Fruit fly (Drosophila melanogaster): Measurements from ENCODE around the gene CG3847.

The CG3847 gene

DNA sequence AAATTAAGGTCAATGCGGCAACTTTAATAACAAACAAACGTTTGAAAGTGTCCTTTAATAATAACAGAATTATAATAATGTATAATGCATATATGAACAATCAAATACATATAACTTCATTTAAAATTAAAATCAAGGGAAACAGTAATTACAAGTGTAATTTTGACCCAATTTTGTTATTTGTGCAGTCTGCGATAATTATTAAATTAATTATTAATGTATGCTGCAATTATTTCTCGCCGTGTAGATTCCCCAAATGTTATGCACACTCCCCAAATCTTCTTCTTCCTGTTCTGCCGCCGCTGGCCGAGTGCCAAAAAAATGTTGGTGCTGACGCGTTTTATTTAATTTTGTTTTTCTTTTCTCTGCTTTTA, 6.7 kb downstream of the CG3847 start (continued):
- TF ChIP-seq CG8388 (GFP tag; optimal IDR thresholded peaks at IDR 0.05), result peak; percentile 88
- TF ChIP-seq CG1602 (GFP tag; optimal IDR thresholded peaks at IDR 0.05), result peak; percentile 76
- peak; percentile 93 for TF ChIP-seq CG15269 (tag; optimal IDR thresholded peaks at IDR 0.05)
- TF ChIP-seq CG3163 (GFP tag; optimal IDR thresholded peaks at IDR 0.05), result no peak
- TF ChIP-seq CG2875 (GFP tag; optimal IDR thresholded peaks at IDR 0.05), result peak; percentile 74
- TF ChIP-seq grn (GFP tag; optimal IDR thresholded peaks at IDR 0.05), result no peak
- peak; percentile 63 for TF ChIP-seq CG12942 (GFP tag; optimal IDR thresholded peaks at IDR 0.05)
- TF ChIP-seq CG2202 (tag; optimal IDR thresholded peaks at IDR 0.05), result peak; percentile 68
- peak; percentile 66 for TF ChIP-seq CG1603 (tag; optimal IDR thresholded peaks at IDR 0.05)
- no peak for TF ChIP-seq pfk (GFP tag; optimal IDR thresholded peaks at IDR 0.05)
- TF ChIP-seq amos (GFP tag; IDR thresholded peaks at IDR 0.05; ENCODE audit: partially characterized antibody), result no peak
- TF ChIP-seq CG5180 (GFP tag; optimal IDR thresholded peaks at IDR 0.05), result peak; percentile 79
- TF ChIP-seq CG13424 (tag; optimal IDR thresholded peaks at IDR 0.05), result peak; percentile 93
- peak; percentile 75 for TF ChIP-seq CG1233 (GFP tag; optimal IDR thresholded peaks at IDR 0.05)
- TF ChIP-seq hb (GFP tag; IDR thresholded peaks at IDR 0.05; ENCODE audit: partially characterized antibody), result no peak
- TF ChIP-seq peb (GFP tag; IDR thresholded peaks at IDR 0.05), result peak; percentile 57; the same call in 1 of the 2 replicates
- TF ChIP-seq CG34224 (GFP tag; IDR thresholded peaks at IDR 0.05; ENCODE audit: partially characterized antibody), result no peak
- peak; percentile 26; the same call in 1 of the 4 replicates for TF ChIP-seq Gug (GFP tag; IDR thresholded peaks at IDR 0.05)
- no peak for TF ChIP-seq toy (GFP tag; IDR thresholded peaks at IDR 0.05)
- peak; percentile 39 for TF ChIP-seq CG17802 (tag; optimal IDR thresholded peaks at IDR 0.05)
- peak; percentile 84 for TF ChIP-seq CG9817 (tag; optimal IDR thresholded peaks at IDR 0.05)
- TF ChIP-seq Blimp-1 (GFP tag; optimal IDR thresholded peaks at IDR 0.05), result peak; percentile 86
- peak; percentile 94 for TF ChIP-seq CoRest (tag; optimal IDR thresholded peaks at IDR 0.05)
- TF ChIP-seq CG4707 (GFP tag; optimal IDR thresholded peaks at IDR 0.05), result peak; percentile 64
- TF ChIP-seq ftz-f1 (GFP tag; optimal IDR thresholded peaks at IDR 0.05), result no peak
- no peak for TF ChIP-seq bab2 (GFP tag; optimal IDR thresholded peaks at IDR 0.05)
- peak; percentile 93 for TF ChIP-seq Fer1 (GFP tag; optimal IDR thresholded peaks at IDR 0.05)
- TF ChIP-seq en (GFP tag; optimal IDR thresholded peaks at IDR 0.05), result no peak
- TF ChIP-seq D19B (GFP tag; optimal IDR thresholded peaks at IDR 0.05), result peak; percentile 73
- TF ChIP-seq tgo (GFP tag; IDR thresholded peaks at IDR 0.05), result peak; percentile 81
- peak; percentile 66 for TF ChIP-seq wdn (GFP tag; IDR thresholded peaks at IDR 0.05)
- no peak for TF ChIP-seq CG6791 (GFP tag; IDR thresholded peaks at IDR 0.05; ENCODE audit: partially characterized antibody)
- TF ChIP-seq Sox100B (GFP tag; optimal IDR thresholded peaks at IDR 0.05), result peak; percentile 93
- TF ChIP-seq CG6854 (GFP tag; optimal IDR thresholded peaks at IDR 0.05), result peak; percentile 78
- peak in 1 of 2 experiments; percentile 84 for TF ChIP-seq Eip74EF (GFP tag; optimal IDR thresholded peaks at IDR 0.05)
- TF ChIP-seq Six4 (GFP tag; optimal IDR thresholded peaks at IDR 0.05), result peak; percentile 82
- TF ChIP-seq Nf-YB (GFP tag; optimal IDR thresholded peaks at IDR 0.05), result peak; percentile 70
- TF ChIP-seq CG11695 (GFP tag; IDR thresholded peaks at IDR 0.05), result peak; percentile 86
- peak; percentile 76 for TF ChIP-seq CG17568 (GFP tag; optimal IDR thresholded peaks at IDR 0.05)
- peak; percentile 91 for TF ChIP-seq CG10979 (tag; optimal IDR thresholded peaks at IDR 0.05)
- TF ChIP-seq zf30C (GFP tag; optimal IDR thresholded peaks at IDR 0.05), result peak; percentile 86
- TF ChIP-seq ems (GFP tag; optimal IDR thresholded peaks at IDR 0.05), result peak; percentile 9
- TF ChIP-seq cwo (GFP tag; optimal IDR thresholded peaks at IDR 0.05), result peak; percentile 87
- peak; percentile 18 for TF ChIP-seq CG3995 (GFP tag; optimal IDR thresholded peaks at IDR 0.05)
- peak; percentile 64; the same call in 1 of the 3 replicates for TF ChIP-seq ken (GFP tag; IDR thresholded peaks at IDR 0.05)
- TF ChIP-seq CG12391 (tag; optimal IDR thresholded peaks at IDR 0.05), result peak; percentile 92
- TF ChIP-seq Dbx (GFP tag; IDR thresholded peaks at IDR 0.05), result peak; percentile 84
- TF ChIP-seq CG11723 (GFP tag; optimal IDR thresholded peaks at IDR 0.05), result peak; percentile 77
- TF ChIP-seq CG15479 (GFP tag; optimal IDR thresholded peaks at IDR 0.05), result no peak
